ENCODE assay signal across 3 fruit fly cellular contexts in genomic region chrX:13447438-13447837, dm6.
TF ChIP-seq lines count a peak whose summit lies in the region.

No protein-coding gene starts in this region.

- TF ChIP-seq CTCF in whole organism, embryonic (GFP tag; optimal IDR thresholded peaks at IDR 0.05; lab: Kevin White, UChicago) = no peak

TF ChIP-seq in whole organism, embryonic, 481 proteins besides CTCF, POLR2A, EP300 and RAD21 (continues in another document):
- TF ChIP-seq bab2 (GFP tag; optimal IDR thresholded peaks at IDR 0.05; lab: Kevin White, UChicago) (no peak), CG3847 (GFP tag; IDR thresholded peaks at IDR 0.05; lab: Robert Waterston, UW) (peak; percentile 9; the same call in 1 of the 2 replicates), sob (GFP tag; IDR thresholded peaks at IDR 0.05; lab: Robert Waterston, UW) (peak; percentile 30; the same call in 1 of the 2 replicates), B-H1 (GFP tag; IDR thresholded peaks at IDR 0.05; lab: Robert Waterston, UW) (0 out of 3 replicates have a peak, but pooled peaks have one; percentile 23), NC2β (GFP tag; optimal IDR thresholded peaks at IDR 0.05; lab: Kevin White, UChicago) (no peak), esg (GFP tag; conservative IDR thresholded peaks at IDR 0.05; lab: Robert Waterston, UW) (peak; percentile 38; the same call in 1 of the 2 replicates), CG43689 (GFP tag; IDR thresholded peaks at IDR 0.05; lab: Robert Waterston, UW) (0 out of 2 replicates have a peak, but pooled peaks have one; percentile 10), Drgx (GFP tag; IDR thresholded peaks at IDR 0.05; lab: Robert Waterston, UW) (0 out of 2 replicates have a peak, but pooled peaks have one; percentile 25), CoRest (tag; optimal IDR thresholded peaks at IDR 0.05; lab: Kevin White, UChicago) (peak; percentile 19), row (GFP tag; IDR thresholded peaks at IDR 0.05; lab: Robert Waterston, UW) (peak; percentile 58), CG8290 (GFP tag; optimal IDR thresholded peaks at IDR 0.05; lab: Kevin White, UChicago) (no peak), CG8290 (tag; optimal IDR thresholded peaks at IDR 0.05; lab: Kevin White, UChicago) (peak in 1 of 2 experiments; percentile 25), Usf (GFP tag; optimal IDR thresholded peaks at IDR 0.05; lab: Kevin White, UChicago) (no peak), pan (optimal IDR thresholded peaks at IDR 0.05; lab: Kevin White, UChicago) (no peak), pan (GFP tag; optimal IDR thresholded peaks at IDR 0.05 in 1 of 2, IDR thresholded peaks at IDR 0.05 in 1 of 2) (peak in 1 of 2 experiments; percentile 43), CG31441 (GFP tag; IDR thresholded peaks at IDR 0.05; lab: Robert Waterston, UW) (0 out of 2 replicates have a peak, but pooled peaks have one; percentile 12), CG7839 (tag; optimal IDR thresholded peaks at IDR 0.05; lab: Kevin White, UChicago) (peak; percentile 37), CG2678 (tag; optimal IDR thresholded peaks at IDR 0.05; lab: Kevin White, UChicago) (peak; percentile 40), dysf (GFP tag; IDR thresholded peaks at IDR 0.05; lab: Robert Waterston, UW) (peak; percentile 56; the same call in 2 of the 3 replicates), CG9932 (GFP tag; IDR thresholded peaks at IDR 0.05; lab: Robert Waterston, UW) (peak; percentile 25; the same call in 1 of the 2 replicates), CG2120 (GFP tag; optimal IDR thresholded peaks at IDR 0.05; lab: Kevin White, UChicago) (peak; percentile 54), CG14441 (GFP tag; IDR thresholded peaks at IDR 0.05; lab: Robert Waterston, UW) (peak; percentile 65), D19B (GFP tag; optimal IDR thresholded peaks at IDR 0.05; lab: Kevin White, UChicago) (peak; percentile 17), schlank (tag; optimal IDR thresholded peaks at IDR 0.05; lab: Kevin White, UChicago) (no peak), Trl (optimal IDR thresholded peaks at IDR 0.05; lab: Kevin White, UChicago) (peak in 1 of 2 experiments; percentile 4), Trl (GFP tag; optimal IDR thresholded peaks at IDR 0.05; lab: Kevin White, UChicago) (no peak), CG32532 (GFP tag; IDR thresholded peaks at IDR 0.05; lab: Robert Waterston, UW) (0 out of 2 replicates have a peak, but pooled peaks have one; percentile 25)

TF ChIP-seq in whole organism, prepupa, 60 proteins besides CTCF, POLR2A, EP300 and RAD21:
- peak; percentile 45 for TF ChIP-seq CG11294 (GFP tag; IDR thresholded peaks at IDR 0.05; lab: Robert Waterston, UW)
- 0 out of 3 replicates have a peak, but pooled peaks have one; percentile 29 for TF ChIP-seq CG8119 (GFP tag; IDR thresholded peaks at IDR 0.05; lab: Robert Waterston, UW)
- TF ChIP-seq CG15336 (GFP tag; IDR thresholded peaks at IDR 0.05; lab: Robert Waterston, UW) = peak; percentile 58
- TF ChIP-seq Gug (GFP tag; IDR thresholded peaks at IDR 0.05; lab: Robert Waterston, UW) = peak; percentile 27; the same call in 1 of the 2 replicates
- TF ChIP-seq fkh (GFP tag; optimal IDR thresholded peaks at IDR 0.05; lab: Kevin White, UChicago) = no peak
- TF ChIP-seq Ets96B (tag; optimal IDR thresholded peaks at IDR 0.05; lab: Kevin White, UChicago) = no peak
- peak; percentile 22 for TF ChIP-seq CG32006 (GFP tag; optimal IDR thresholded peaks at IDR 0.05; lab: Kevin White, UChicago)
TF ChIP-seq in whole organism, prepupa: peak in this region for 5.

TF ChIP-seq in whole organism, pupa, 21 proteins besides CTCF, POLR2A, EP300 and RAD21:
- TF ChIP-seq Ets98B (GFP tag; IDR thresholded peaks at IDR 0.05; lab: Robert Waterston, UW) (peak; percentile 30; the same call in 1 of the 2 replicates), CG32121 (GFP tag; IDR thresholded peaks at IDR 0.05; lab: Robert Waterston, UW) (0 out of 2 replicates have a peak, but pooled peaks have one; percentile 10), CG10348 (GFP tag; IDR thresholded peaks at IDR 0.05; lab: Robert Waterston, UW) (no peak)

Comparison
In these comparisons a context has a peak if more than half of its experiments do, and no peak if none do; other contexts are left out.
1. Of the 7 proteins assayed by ChIP-seq in both whole organism, embryonic and whole organism, prepupa: peak only in whole organism, embryonic: Sox102F; only in whole organism, prepupa: Gug; in both: none; in neither: 5.